Worm (Caenorhabditis elegans) whole organism, L1 larva: ENCODE data around the gene F02C12.1.

Experiments used
- blmp-1 ChIP-seq: fragments of 150-350 bp; optimal IDR thresholded peaks from 2 replicates; lab custom pipeline; 2014; ENCODE audit warnings: missing biosample characterization, missing genetic modification characterization
- fkh-10 ChIP-seq: sonication (generic microtip); optimal IDR thresholded peaks from 2 replicates; lab custom pipeline; 2017; ENCODE audit warnings: missing biosample characterization, missing genetic modification reagents, missing genetic modification characterization
- lin-35 ChIP-seq, 2 experiments: fragments of 150-350 bp; optimal IDR thresholded peaks; 2 replicates each; lab custom pipeline; 2014; ENCODE audit warnings: missing biosample characterization in 2 of 2, missing genetic modification characterization in 2 of 2, missing genetic modification reagents in 2 of 2
- nhr-11 ChIP-seq: fragments of 150-350 bp; optimal IDR thresholded peaks from 2 replicates; lab custom pipeline; 2014; ENCODE audit warnings: missing biosample characterization, missing genetic modification characterization
- nhr-12 ChIP-seq: sonication (generic microtip); optimal IDR thresholded peaks from 2 replicates; lab custom pipeline; 2017; ENCODE audit warnings: missing biosample characterization, missing genetic modification characterization
- nhr-77 ChIP-seq: fragments of 150-350 bp; optimal IDR thresholded peaks from 2 replicates; lab custom pipeline; 2014; ENCODE audit warnings: missing biosample characterization, missing genetic modification characterization
- nhr-90 ChIP-seq: sonication (generic microtip); optimal IDR thresholded peaks from 2 replicates; lab custom pipeline; 2016; ENCODE audit warnings: mild to moderate bottlenecking, missing genetic modification characterization, missing compliant biosample characterization; ENCODE audit not compliant: poor library complexity
- pag-3 ChIP-seq: sonication (generic microtip); optimal IDR thresholded peaks from 2 replicates; lab custom pipeline; 2017; ENCODE audit warnings: missing genetic modification characterization, mild to moderate bottlenecking, missing compliant biosample characterization, antibody characterized with exemption, borderline replicate concordance; ENCODE audit not compliant: insufficient read depth
- snpc-4 ChIP-seq: fragments of 150-350 bp; optimal IDR thresholded peaks from 2 replicates; lab custom pipeline; 2014; ENCODE audit warnings: missing biosample characterization, missing genetic modification characterization
- sox-4 ChIP-seq: sonication (generic microtip); optimal IDR thresholded peaks from 2 replicates; lab custom pipeline; 2016; ENCODE audit warnings: missing genetic modification characterization, missing compliant biosample characterization
- zag-1 ChIP-seq: fragments of 150-350 bp; optimal IDR thresholded peaks from 2 replicates; lab custom pipeline; 2014; ENCODE audit warnings: missing biosample characterization, missing genetic modification characterization

- TF ChIP-seq blmp-1 (tag; lab: Kevin White, UChicago), result no peak
- TF ChIP-seq nhr-12 (tag; lab: Kevin White, UChicago), result no peak
- no peak for TF ChIP-seq fkh-10 (GFP tag; lab: Kevin White, UChicago)
- TF ChIP-seq sox-4 (tag; lab: Kevin White, UChicago), result no peak
- no peak for TF ChIP-seq zag-1
- no peak for TF ChIP-seq nhr-11 (tag; lab: Kevin White, UChicago)
- TF ChIP-seq snpc-4 (tag; lab: Kevin White, UChicago), result no peak
- TF ChIP-seq nhr-77, result no peak
- no peak for TF ChIP-seq pag-3 (tag; lab: Kevin White, UChicago)
- TF ChIP-seq lin-35 (GFP tag; optimal IDR thresholded peaks at IDR 0.05; lab: Kevin White, UChicago), result no peak
- no peak for TF ChIP-seq nhr-90
Observed at ce11 chrX:13423340-13423739, 21.5 kb downstream of the F02C12.1 start, which contains the start of gene fkh-3.
